Worm (Caenorhabditis elegans) whole organism, L1 larva: ENCODE results near the gene oac-49.

ENCODE experiments used
- aly-2 ChIP-seq: fragments of 150-350 bp; optimal IDR thresholded peaks from 2 replicates; lab custom pipeline; 2014; ENCODE audit warnings: missing biosample characterization, missing genetic modification characterization
- lin-15B ChIP-seq: fragments of 150-350 bp; sonication (generic microtip); optimal IDR thresholded peaks from 3 replicates; lab custom pipeline; 2014; ENCODE audit warnings: missing biosample characterization, missing genetic modification characterization
- mdl-1 ChIP-seq, 2 experiments: fragments of 150-350 bp; optimal IDR thresholded peaks; 2 replicates each; lab custom pipeline; 2014 to 2017; ENCODE audit warnings: missing biosample characterization in 2 of 2, missing genetic modification characterization in 2 of 2, inconsistent platforms in 1 of 2
- nhr-237 ChIP-seq: fragments of 150-350 bp; optimal IDR thresholded peaks from 2 replicates; lab custom pipeline; 2014; ENCODE audit warnings: missing biosample characterization, missing genetic modification characterization

ce11 chrV:19240129-19240528 is 22.4 kb downstream of the oac-49 start, which contains the start of the genes fbxb-115 and fbxb-1:
- TF ChIP-seq lin-15B (tag; lab: Kevin White, UChicago) (no peak), aly-2 (tag; lab: Kevin White, UChicago) (no peak), mdl-1 (tag; optimal IDR thresholded peaks at IDR 0.05; lab: Kevin White, UChicago) (no peak), nhr-237 (no peak)
